Worm (Caenorhabditis elegans): Measurements from ENCODE around the gene ptr-8.

- no peak for TF ChIP-seq attf-4 (tag; optimal IDR thresholded peaks at IDR 0.05)
- no peak for TF ChIP-seq daf-12 (tag; optimal IDR thresholded peaks at IDR 0.05)
- no peak for TF ChIP-seq unc-130 (GFP tag; optimal IDR thresholded peaks at IDR 0.05)
- TF ChIP-seq lin-13 (GFP tag; optimal IDR thresholded peaks at IDR 0.05): no peak
- no peak for TF ChIP-seq unc-39 (tag; optimal IDR thresholded peaks at IDR 0.05)
Observed at ce11 chrII:10912995-10913394, 23.9 kb downstream of the ptr-8 start.

All from whole organism, L4 larva.